Worm (Caenorhabditis elegans) whole organism, L2 larva: ENCODE data around the gene srg-45.
A peak's percentile ranks its signal among the peaks of the same experiment; 100 is the strongest.

Experiments
- C34F6.9 ChIP-seq: fragments of 150-350 bp; optimal IDR thresholded peaks from 2 replicates; lab custom pipeline; 2014; ENCODE audit warnings: missing biosample characterization, missing genetic modification characterization
- F13H6.1 ChIP-seq: sonication (generic microtip); optimal IDR thresholded peaks from 2 replicates; lab custom pipeline; 2016; ENCODE audit warnings: missing genetic modification characterization, missing compliant biosample characterization
- R02D3.7 ChIP-seq: fragments of 150-350 bp; optimal IDR thresholded peaks from 2 replicates; lab custom pipeline; 2014; ENCODE audit warnings: missing biosample characterization, missing genetic modification characterization
- Y55F3AM.14 ChIP-seq: fragments of 200-800 bp; sonication (Bioruptor generic); optimal IDR thresholded peaks from 2 replicates; lab custom pipeline; 2018; ENCODE audit warnings: mild to moderate bottlenecking, missing genetic modification characterization, missing compliant biosample characterization
- ZK546.5 ChIP-seq: sonication (generic microtip); optimal IDR thresholded peaks from 2 replicates; lab custom pipeline; 2017; ENCODE audit warnings: missing biosample characterization, missing genetic modification characterization
- alr-1 ChIP-seq: fragments of 150-350 bp; optimal IDR thresholded peaks from 2 replicates; lab custom pipeline; 2014; ENCODE audit warnings: missing biosample characterization, missing genetic modification characterization
- blmp-1 ChIP-seq: sonication (generic microtip); optimal IDR thresholded peaks from 2 replicates; lab custom pipeline; 2017; ENCODE audit warnings: missing genetic modification characterization, mild to moderate bottlenecking, missing compliant biosample characterization, antibody characterized with exemption, moderate library complexity; ENCODE audit not compliant: insufficient read depth
- ceh-16 ChIP-seq: fragments of 150-350 bp; optimal IDR thresholded peaks from 2 replicates; lab custom pipeline; 2014; ENCODE audit warnings: missing biosample characterization, missing genetic modification characterization
- ceh-82 ChIP-seq: fragments of 150-350 bp; optimal IDR thresholded peaks from 2 replicates; lab custom pipeline; 2014; ENCODE audit warnings: missing biosample characterization, missing genetic modification characterization
- crh-2 ChIP-seq: sonication (generic microtip); optimal IDR thresholded peaks from 2 replicates; lab custom pipeline; 2017; ENCODE audit warnings: missing biosample characterization, missing genetic modification characterization
- dmd-4 ChIP-seq: sonication (generic microtip); optimal IDR thresholded peaks from 2 replicates; lab custom pipeline; 2017; ENCODE audit warnings: missing biosample characterization, missing genetic modification characterization
- egl-27 ChIP-seq: sonication (generic microtip); optimal IDR thresholded peaks from 3 replicates; lab custom pipeline; 2017; ENCODE audit warnings: missing biosample characterization, missing genetic modification reagents, missing genetic modification characterization
- elt-1 ChIP-seq: fragments of 150-350 bp; optimal IDR thresholded peaks from 2 replicates; lab custom pipeline; 2014; ENCODE audit warnings: missing biosample characterization, missing genetic modification characterization
- fos-1 ChIP-seq: fragments of 150-350 bp; optimal IDR thresholded peaks from 2 replicates; lab custom pipeline; 2014; ENCODE audit warnings: missing biosample characterization, missing genetic modification characterization
- gmeb-1 ChIP-seq: fragments of 150-350 bp; optimal IDR thresholded peaks from 2 replicates; lab custom pipeline; 2014; ENCODE audit warnings: missing biosample characterization, missing genetic modification characterization
- lin-11 ChIP-seq: fragments of 150-350 bp; sonication (generic microtip); optimal IDR thresholded peaks from 2 replicates; lab custom pipeline; 2014; ENCODE audit warnings: missing biosample characterization, missing genetic modification characterization, inconsistent platforms, mixed read lengths
- lin-13 ChIP-seq: fragments of 150-350 bp; optimal IDR thresholded peaks from 2 replicates; lab custom pipeline; 2014; ENCODE audit warnings: missing biosample characterization, missing genetic modification reagents, missing genetic modification characterization
- lsy-2 ChIP-seq, 2 experiments: fragments of 150-350 bp in 1 of 2; sonication (generic microtip) in 1 of 2; optimal IDR thresholded peaks; 2 replicates each; lab custom pipeline; 2014 to 2017; ENCODE audit warnings: missing biosample characterization in 2 of 2, missing genetic modification characterization in 2 of 2
- mab-5 ChIP-seq: fragments of 150-350 bp; optimal IDR thresholded peaks from 2 replicates; lab custom pipeline; 2014; ENCODE audit warnings: missing biosample characterization, missing genetic modification characterization
- nhr-11 ChIP-seq: fragments of 150-350 bp; optimal IDR thresholded peaks from 2 replicates; lab custom pipeline; 2014; ENCODE audit warnings: missing biosample characterization, missing genetic modification characterization
- nhr-12 ChIP-seq: fragments of 150-350 bp; optimal IDR thresholded peaks from 2 replicates; lab custom pipeline; 2014; ENCODE audit warnings: missing biosample characterization, missing genetic modification characterization
- nhr-129 ChIP-seq: fragments of 150-350 bp; optimal IDR thresholded peaks from 2 replicates; lab custom pipeline; 2014; ENCODE audit warnings: missing biosample characterization, missing genetic modification characterization
- nhr-21 ChIP-seq: fragments of 150-350 bp; optimal IDR thresholded peaks from 2 replicates; lab custom pipeline; 2014; ENCODE audit warnings: missing biosample characterization, missing genetic modification characterization
- nhr-23 ChIP-seq: fragments of 150-350 bp; optimal IDR thresholded peaks from 2 replicates; lab custom pipeline; 2014; ENCODE audit warnings: missing biosample characterization, missing genetic modification reagents, missing genetic modification characterization
- nhr-237 ChIP-seq: fragments of 150-350 bp; optimal IDR thresholded peaks from 2 replicates; lab custom pipeline; 2014; ENCODE audit warnings: missing biosample characterization, missing genetic modification characterization
- nhr-25 ChIP-seq: fragments of 150-350 bp; sonication (generic microtip); optimal IDR thresholded peaks from 3 replicates; lab custom pipeline; 2014; ENCODE audit warnings: missing biosample characterization, missing genetic modification characterization
- nhr-77 ChIP-seq: fragments of 150-350 bp; optimal IDR thresholded peaks from 2 replicates; lab custom pipeline; 2014; ENCODE audit warnings: missing biosample characterization, missing genetic modification characterization
- peb-1 ChIP-seq: fragments of 150-350 bp; optimal IDR thresholded peaks from 2 replicates; lab custom pipeline; 2014; ENCODE audit warnings: missing biosample characterization, missing genetic modification characterization
- sem-4 ChIP-seq: fragments of 150-350 bp; optimal IDR thresholded peaks from 2 replicates; lab custom pipeline; 2014; ENCODE audit warnings: missing biosample characterization, missing genetic modification reagents, missing genetic modification characterization
- sma-3 ChIP-seq: sonication (generic microtip); optimal IDR thresholded peaks from 2 replicates; lab custom pipeline; 2016; ENCODE audit warnings: missing genetic modification reagents, missing genetic modification characterization, missing compliant biosample characterization
- sma-9 ChIP-seq, 2 experiments: fragments of 150-350 bp in 1 of 2; sonication (generic microtip) in 1 of 2; optimal IDR thresholded peaks; 2 replicates each; lab custom pipeline; 2014 to 2016; ENCODE audit warnings: missing genetic modification characterization in 2 of 2, mild to moderate bottlenecking in 1 of 2, missing biosample characterization in 1 of 2, missing compliant biosample characterization in 1 of 2, missing genetic modification reagents in 1 of 2, moderate library complexity in 1 of 2
- unc-55 ChIP-seq: fragments of 150-350 bp; sonication (generic microtip); optimal IDR thresholded peaks from 3 replicates; lab custom pipeline; 2014; ENCODE audit warnings: missing biosample characterization, missing genetic modification reagents, missing genetic modification characterization
- ztf-1 ChIP-seq: fragments of 200-800 bp; sonication (Bioruptor generic); conservative IDR thresholded peaks from 2 replicates; pipeline ENCODE4 v1.3.6; 2022; ENCODE audit warnings: missing genetic modification characterization, missing compliant biosample characterization
- ztf-4 ChIP-seq: fragments of 150-350 bp; optimal IDR thresholded peaks from 2 replicates; lab custom pipeline; 2014; ENCODE audit warnings: missing biosample characterization, missing genetic modification characterization

Gene srg-45

DNA sequence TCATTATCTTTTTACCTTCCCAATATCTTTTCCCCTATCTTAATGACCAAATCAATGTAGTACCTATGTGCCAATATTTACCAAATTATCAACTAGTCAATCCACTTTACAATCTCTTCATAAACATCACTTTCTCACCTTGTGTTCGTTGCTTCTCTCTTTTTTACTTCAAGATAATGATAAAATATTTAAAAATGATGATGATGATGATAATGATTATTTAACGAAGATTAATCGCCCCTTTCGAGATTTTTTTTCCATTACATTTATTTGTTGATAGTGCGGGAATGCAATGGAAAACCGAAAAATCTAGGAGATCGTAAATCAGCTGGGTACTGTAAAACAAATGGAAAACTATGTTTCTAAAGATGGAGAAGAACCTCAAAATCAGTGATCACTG lies 13.2 kb upstream of the srg-45 start:
- TF ChIP-seq ZK546.5 (tag; lab: Kevin White, UChicago) (no peak), nhr-77 (tag; lab: Kevin White, UChicago) (no peak), lsy-2 (tag; optimal IDR thresholded peaks at IDR 0.05; lab: Kevin White, UChicago) (no peak), C34F6.9 (tag; lab: Kevin White, UChicago) (no peak), sma-3 (GFP tag; lab: Kevin White, UChicago) (peak; percentile 61), lin-11 (tag; lab: Kevin White, UChicago) (no peak), nhr-25 (tag; lab: Kevin White, UChicago) (peak; percentile 28), sma-9 (GFP tag; optimal IDR thresholded peaks at IDR 0.05; lab: Kevin White, UChicago) (no peak), sma-9 (tag; optimal IDR thresholded peaks at IDR 0.05; lab: Kevin White, UChicago) (no peak), unc-55 (GFP tag; lab: Kevin White, UChicago) (no peak), mab-5 (tag; lab: Kevin White, UChicago) (peak; percentile 12), ceh-16 (tag; lab: Kevin White, UChicago) (no peak), nhr-11 (tag; lab: Kevin White, UChicago) (no peak), nhr-12 (tag; lab: Kevin White, UChicago) (no peak), dmd-4 (tag; lab: Kevin White, UChicago) (no peak), F13H6.1 (no peak), nhr-129 (tag; lab: Kevin White, UChicago) (no peak), ceh-82 (no peak), nhr-237 (tag; lab: Kevin White, UChicago) (no peak), crh-2 (tag; lab: Kevin White, UChicago) (no peak), egl-27 (tag; lab: Kevin White, UChicago) (peak; percentile 22), lin-13 (GFP tag; lab: Kevin White, UChicago) (no peak), R02D3.7 (tag; lab: Kevin White, UChicago) (no peak), nhr-21 (tag; lab: Kevin White, UChicago) (no peak), elt-1 (tag; lab: Kevin White, UChicago) (no peak), blmp-1 (tag; lab: Kevin White, UChicago) (no peak)

DNA sequence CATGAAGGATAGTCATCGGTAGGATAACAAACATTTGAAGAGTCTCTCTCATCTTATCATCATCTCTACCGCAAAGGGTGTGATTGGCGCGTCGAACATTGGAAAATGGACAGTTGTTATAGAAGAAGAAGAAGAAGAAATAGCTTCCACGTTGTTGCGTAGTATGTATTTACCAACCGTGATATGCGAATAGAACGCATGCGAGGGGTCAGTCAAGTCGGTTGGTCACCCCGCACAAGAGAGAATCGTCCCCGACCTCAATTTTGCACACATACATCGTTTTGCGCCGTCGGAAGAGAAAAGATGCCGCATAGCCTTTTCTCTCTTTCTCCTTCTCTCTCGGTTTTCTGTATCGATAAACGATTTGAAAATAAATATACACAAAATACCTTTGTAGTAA lies 12.3 kb upstream of the srg-45 start:
- no peak for TF ChIP-seq F13H6.1
- TF ChIP-seq sma-9 (GFP tag; optimal IDR thresholded peaks at IDR 0.05; lab: Kevin White, UChicago) = peak; percentile 19
- TF ChIP-seq sma-9 (tag; optimal IDR thresholded peaks at IDR 0.05; lab: Kevin White, UChicago) = no peak
- peak; percentile 14 for TF ChIP-seq sem-4 (tag; lab: Kevin White, UChicago)
- TF ChIP-seq gmeb-1 (tag; lab: Kevin White, UChicago) = no peak
- TF ChIP-seq nhr-21 (tag; lab: Kevin White, UChicago) = peak; percentile 75
- TF ChIP-seq, all 48 proteins: peak for 3

DNA sequence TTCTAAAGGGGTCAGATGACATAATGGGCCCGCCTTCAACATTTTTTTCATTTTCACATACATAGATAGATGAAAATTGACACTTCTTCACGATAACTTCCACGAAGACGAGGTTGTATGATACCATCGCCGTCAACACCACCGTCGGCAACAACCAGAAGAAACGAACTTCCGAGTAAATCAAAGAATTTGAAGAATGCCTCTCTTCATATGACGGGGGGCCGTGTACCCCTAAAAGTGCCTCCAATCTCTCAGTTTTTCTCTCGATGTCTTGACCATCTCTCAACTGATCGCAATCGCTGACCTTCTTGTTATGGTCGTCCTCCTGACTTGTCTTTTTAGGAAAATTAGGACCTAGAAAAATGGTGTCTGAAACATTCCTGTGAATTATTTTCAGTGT lies 11.8 kb upstream of the srg-45 start:
- peak; percentile 26 for TF ChIP-seq blmp-1 (tag; lab: Kevin White, UChicago)
- TF ChIP-seq fos-1 (tag; lab: Kevin White, UChicago) = no peak
- TF ChIP-seq alr-1 = no peak
- TF ChIP-seq peb-1 (tag; lab: Kevin White, UChicago) = no peak
- no peak for TF ChIP-seq egl-27 (tag; lab: Kevin White, UChicago)
- TF ChIP-seq lin-13 (GFP tag; lab: Kevin White, UChicago) = no peak
- peak; percentile 21 for TF ChIP-seq nhr-129 (tag; lab: Kevin White, UChicago)
- TF ChIP-seq unc-55 (GFP tag; lab: Kevin White, UChicago) = no peak
- TF ChIP-seq nhr-25 (tag; lab: Kevin White, UChicago) = peak; percentile 47
- peak; percentile 73 for TF ChIP-seq elt-1 (tag; lab: Kevin White, UChicago)
- TF ChIP-seq sma-9 (GFP tag; optimal IDR thresholded peaks at IDR 0.05; lab: Kevin White, UChicago) = peak; percentile 72
- no peak for TF ChIP-seq sma-9 (tag; optimal IDR thresholded peaks at IDR 0.05; lab: Kevin White, UChicago)
- TF ChIP-seq crh-2 (tag; lab: Kevin White, UChicago) = peak; percentile 16

DNA sequence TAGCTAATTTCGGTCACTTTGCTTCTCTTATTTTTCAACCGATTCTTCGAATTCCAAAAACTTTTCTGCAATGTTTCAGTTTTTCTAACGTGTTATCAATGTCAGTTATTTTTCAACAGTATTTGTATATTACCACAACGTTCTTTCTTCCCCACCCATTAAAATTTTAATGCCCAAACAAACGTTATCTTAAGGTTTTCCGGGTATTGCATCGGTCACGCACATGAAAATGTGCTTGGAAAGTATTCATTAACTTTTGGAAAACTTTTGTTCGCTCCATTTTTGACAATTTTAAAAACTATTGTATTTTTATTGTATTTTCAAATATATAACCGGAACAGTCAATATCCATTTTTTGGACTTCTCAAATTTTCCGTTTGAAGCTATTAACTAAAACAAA lies 11.2 kb upstream of the srg-45 start:
- TF ChIP-seq fos-1 (tag; lab: Kevin White, UChicago) (peak; percentile 3), gmeb-1 (tag; lab: Kevin White, UChicago) (peak; percentile 22), egl-27 (tag; lab: Kevin White, UChicago) (no peak), ztf-1 (GFP tag; lab: Robert Waterston, UW) (no peak), Y55F3AM.14 (GFP tag; lab: Kevin White, UChicago) (no peak)

DNA sequence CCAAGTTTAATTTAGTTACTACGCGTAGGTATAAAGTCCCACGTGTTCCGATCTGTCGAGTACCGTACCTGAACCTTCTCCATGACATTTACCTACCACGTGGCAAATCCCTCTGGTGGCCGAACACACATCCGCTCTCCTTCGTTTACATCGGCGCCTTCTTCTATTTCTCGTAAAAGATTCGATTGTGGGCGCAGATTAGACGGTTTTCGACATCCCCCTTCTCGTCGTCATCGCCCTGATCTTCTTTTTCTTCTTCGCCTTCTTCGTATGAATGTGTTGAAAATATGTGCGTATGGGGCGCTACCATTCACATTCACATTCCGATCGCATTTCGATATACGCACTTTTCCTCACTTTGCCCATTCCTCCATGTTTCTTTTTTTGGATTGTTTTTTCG lies 10.5 kb upstream of the srg-45 start:
- TF ChIP-seq nhr-77 (tag; lab: Kevin White, UChicago) (no peak), C34F6.9 (tag; lab: Kevin White, UChicago) (no peak), ZK546.5 (tag; lab: Kevin White, UChicago) (no peak), lsy-2 (tag; optimal IDR thresholded peaks at IDR 0.05; lab: Kevin White, UChicago) (peak in 1 of 2 experiments; percentile 25), nhr-23 (tag; lab: Kevin White, UChicago) (no peak), unc-55 (GFP tag; lab: Kevin White, UChicago) (no peak), ztf-4 (tag; lab: Kevin White, UChicago) (no peak)
